Worm (Caenorhabditis elegans) whole organism, late embryonic: ENCODE data around the gene prmn-1.

Experiments
- C08G9.2 ChIP-seq: sonication (generic microtip); optimal IDR thresholded peaks from 2 replicates; lab custom pipeline; 2016; ENCODE audit warnings: mild to moderate bottlenecking, missing genetic modification characterization, moderate library complexity, missing compliant biosample characterization
- C38D4.7 ChIP-seq: fragments of 200-800 bp; sonication (Bioruptor generic); optimal IDR thresholded peaks from 2 replicates; lab custom pipeline; 2018; ENCODE audit warnings: mild to moderate bottlenecking, missing genetic modification characterization, moderate library complexity, missing compliant biosample characterization
- ama-1 ChIP-seq: fragments of 150-350 bp; optimal IDR thresholded peaks from 2 replicates; lab custom pipeline; 2014
- ceh-31 ChIP-seq: sonication (generic microtip); optimal IDR thresholded peaks from 2 replicates; lab custom pipeline; 2016; ENCODE audit warnings: missing genetic modification characterization, missing compliant biosample characterization
- ceh-45 ChIP-seq: fragments of 200-800 bp; sonication (Bioruptor generic); IDR thresholded peaks from 2 replicates; pipeline ENCODE4 v1.3.6; 2022; ENCODE audit warnings: missing genetic modification reagents, missing genetic modification characterization, missing compliant biosample characterization
- ceh-48 ChIP-seq: sonication (generic microtip); optimal IDR thresholded peaks from 2 replicates; lab custom pipeline; 2016; ENCODE audit warnings: missing genetic modification characterization, inconsistent platforms, missing compliant biosample characterization
- ets-4 ChIP-seq: sonication (generic microtip); optimal IDR thresholded peaks from 2 replicates; lab custom pipeline; 2016; ENCODE audit warnings: missing genetic modification characterization, missing compliant biosample characterization
- pax-1 ChIP-seq: fragments of 150-350 bp; optimal IDR thresholded peaks from 2 replicates; lab custom pipeline; 2014; ENCODE audit warnings: missing biosample characterization, missing genetic modification characterization
- pha-4 ChIP-seq: fragments of 150-350 bp; optimal IDR thresholded peaks from 2 replicates; lab custom pipeline; 2018; ENCODE audit warnings: missing biosample characterization, missing genetic modification reagents, missing genetic modification characterization
- syd-9 ChIP-seq: sonication (generic microtip); optimal IDR thresholded peaks from 2 replicates; lab custom pipeline; 2016; ENCODE audit warnings: mild to moderate bottlenecking, missing genetic modification characterization, moderate library complexity, missing compliant biosample characterization
- unc-55 ChIP-seq: sonication (generic microtip); optimal IDR thresholded peaks from 2 replicates; lab custom pipeline; 2017; ENCODE audit warnings: missing biosample characterization, missing genetic modification reagents, missing genetic modification characterization

ce11 chrX:11337783-11338182 lies 47.1 kb upstream of the prmn-1 start, which contains the start of gene gcy-9:
- TF ChIP-seq pha-4 (tag; lab: Kevin White, UChicago) (no peak), C38D4.7 (GFP tag; lab: Kevin White, UChicago) (no peak), C08G9.2 (no peak), unc-55 (GFP tag; lab: Kevin White, UChicago) (no peak), ceh-48 (tag; lab: Kevin White, UChicago) (no peak), ets-4 (no peak), ceh-31 (tag; lab: Kevin White, UChicago) (no peak), ama-1 (lab: Kevin White, UChicago) (no peak), ceh-45 (GFP tag; lab: Robert Waterston, UW) (no peak), pax-1 (tag; lab: Kevin White, UChicago) (no peak), syd-9 (no peak)
